Fruit fly (Drosophila melanogaster): ENCODE measurements around the gene CG7382.

CG7382 gene

dm6 chr2L:5476699-5477098 is 43.0 kb downstream of the CG7382 start:
- peak; percentile 49 for TF ChIP-seq Lpt (GFP tag; optimal IDR thresholded peaks at IDR 0.05)
- peak; percentile 80 for TF ChIP-seq fkh (GFP tag; optimal IDR thresholded peaks at IDR 0.05)
- no peak for TF ChIP-seq CG6792 (GFP tag; optimal IDR thresholded peaks at IDR 0.05)
- no peak for TF ChIP-seq CG7368 (GFP tag; optimal IDR thresholded peaks at IDR 0.05)
- peak; percentile 82 for TF ChIP-seq eg (GFP tag; IDR thresholded peaks at IDR 0.05)
- TF ChIP-seq CG15336 (GFP tag; IDR thresholded peaks at IDR 0.05): peak; percentile 68
- TF ChIP-seq Hr4 (GFP tag; optimal IDR thresholded peaks at IDR 0.05): peak; percentile 48
- TF ChIP-seq Gug (GFP tag; IDR thresholded peaks at IDR 0.05): peak; percentile 64
- TF ChIP-seq CG1621 (tag; optimal IDR thresholded peaks at IDR 0.05): no peak
- peak; percentile 51 for TF ChIP-seq Sox14 (GFP tag; optimal IDR thresholded peaks at IDR 0.05)
- TF ChIP-seq dac (GFP tag; optimal IDR thresholded peaks at IDR 0.05): peak; percentile 63
- no peak for TF ChIP-seq ss (GFP tag; optimal IDR thresholded peaks at IDR 0.05)
- TF ChIP-seq Met (GFP tag; optimal IDR thresholded peaks at IDR 0.05): peak; percentile 40
- TF ChIP-seq CG6808 (GFP tag; optimal IDR thresholded peaks at IDR 0.05): no peak
- no peak for TF ChIP-seq Smox (GFP tag; optimal IDR thresholded peaks at IDR 0.05)
- peak; percentile 72 for TF ChIP-seq CG32006 (GFP tag; optimal IDR thresholded peaks at IDR 0.05)
- no peak for TF ChIP-seq CG8319 (GFP tag; optimal IDR thresholded peaks at IDR 0.05)
- TF ChIP-seq Blimp-1 (GFP tag; optimal IDR thresholded peaks at IDR 0.05): no peak
- peak; percentile 39 for TF ChIP-seq achi (GFP tag; optimal IDR thresholded peaks at IDR 0.05)
- peak; percentile 67 for TF ChIP-seq Eip78C (GFP tag)
- no peak for TF ChIP-seq CG34406 (GFP tag; optimal IDR thresholded peaks at IDR 0.05)
- TF ChIP-seq OdsH (GFP tag; optimal IDR thresholded peaks at IDR 0.05): peak; percentile 45
- TF ChIP-seq fd85E (GFP tag; optimal IDR thresholded peaks at IDR 0.05): no peak
- TF ChIP-seq CG6854 (GFP tag; optimal IDR thresholded peaks at IDR 0.05): no peak
- peak; percentile 85 for TF ChIP-seq CG6163 (GFP tag; IDR thresholded peaks at IDR 0.05)
- TF ChIP-seq CG3032 (tag; optimal IDR thresholded peaks at IDR 0.05): no peak
- no peak for TF ChIP-seq spab (GFP tag; optimal IDR thresholded peaks at IDR 0.05)
- peak; percentile 19 for TF ChIP-seq Eip75B (GFP tag; optimal IDR thresholded peaks at IDR 0.05)
- no peak for TF ChIP-seq CG10669 (GFP tag; optimal IDR thresholded peaks at IDR 0.05)
- TF ChIP-seq Ets96B (tag; optimal IDR thresholded peaks at IDR 0.05): no peak
- TF ChIP-seq CG8119 (GFP tag; IDR thresholded peaks at IDR 0.05): peak; percentile 76
- no peak for TF ChIP-seq CG16779 (tag; optimal IDR thresholded peaks at IDR 0.05)
- TF ChIP-seq fd59A (GFP tag; optimal IDR thresholded peaks at IDR 0.05): no peak
- no peak for TF ChIP-seq salr (GFP tag; optimal IDR thresholded peaks at IDR 0.05)
- TF ChIP-seq esn (GFP tag; optimal IDR thresholded peaks at IDR 0.05): peak; percentile 9
- peak; percentile 48 for TF ChIP-seq CG10631 (GFP tag; optimal IDR thresholded peaks at IDR 0.05)
- TF ChIP-seq vri (GFP tag; optimal IDR thresholded peaks at IDR 0.05): no peak
- TF ChIP-seq Sox102F (GFP tag; optimal IDR thresholded peaks at IDR 0.05): no peak
- TF ChIP-seq CG3919 (GFP tag; optimal IDR thresholded peaks at IDR 0.05): peak; percentile 42
- TF ChIP-seq svp (GFP tag): peak; percentile 29
- TF ChIP-seq CG4318 (GFP tag; optimal IDR thresholded peaks at IDR 0.05): peak; percentile 25
- TF ChIP-seq CG6276 (GFP tag; optimal IDR thresholded peaks at IDR 0.05): peak; percentile 8
- TF ChIP-seq CG11294 (GFP tag; IDR thresholded peaks at IDR 0.05): 0 out of 2 replicates have a peak, but pooled peaks have one; percentile 43
- TF ChIP-seq pdm3 (GFP tag; optimal IDR thresholded peaks at IDR 0.05): peak; percentile 63
- TF ChIP-seq Ets21C (GFP tag; optimal IDR thresholded peaks at IDR 0.05): peak; percentile 5
- peak; percentile 24 for TF ChIP-seq Hr39 (GFP tag; optimal IDR thresholded peaks at IDR 0.05)
- TF ChIP-seq acj6 (GFP tag; optimal IDR thresholded peaks at IDR 0.05): peak; percentile 20
- peak; percentile 39 for TF ChIP-seq Hr38 (GFP tag; optimal IDR thresholded peaks at IDR 0.05)
- TF ChIP-seq CG31627 (GFP tag; optimal IDR thresholded peaks at IDR 0.05): peak; percentile 12
- TF ChIP-seq dsx (GFP tag; optimal IDR thresholded peaks at IDR 0.05; ENCODE audit: poor library complexity, severe bottlenecking): no peak
- TF ChIP-seq Eip93F (GFP tag; optimal IDR thresholded peaks at IDR 0.05): no peak
- TF ChIP-seq lz (GFP tag; optimal IDR thresholded peaks at IDR 0.05): peak; percentile 13
- TF ChIP-seq net (GFP tag; optimal IDR thresholded peaks at IDR 0.05): no peak
